Fruit fly (Drosophila melanogaster): ENCODE measurements around the gene t.

The t gene

DNA sequence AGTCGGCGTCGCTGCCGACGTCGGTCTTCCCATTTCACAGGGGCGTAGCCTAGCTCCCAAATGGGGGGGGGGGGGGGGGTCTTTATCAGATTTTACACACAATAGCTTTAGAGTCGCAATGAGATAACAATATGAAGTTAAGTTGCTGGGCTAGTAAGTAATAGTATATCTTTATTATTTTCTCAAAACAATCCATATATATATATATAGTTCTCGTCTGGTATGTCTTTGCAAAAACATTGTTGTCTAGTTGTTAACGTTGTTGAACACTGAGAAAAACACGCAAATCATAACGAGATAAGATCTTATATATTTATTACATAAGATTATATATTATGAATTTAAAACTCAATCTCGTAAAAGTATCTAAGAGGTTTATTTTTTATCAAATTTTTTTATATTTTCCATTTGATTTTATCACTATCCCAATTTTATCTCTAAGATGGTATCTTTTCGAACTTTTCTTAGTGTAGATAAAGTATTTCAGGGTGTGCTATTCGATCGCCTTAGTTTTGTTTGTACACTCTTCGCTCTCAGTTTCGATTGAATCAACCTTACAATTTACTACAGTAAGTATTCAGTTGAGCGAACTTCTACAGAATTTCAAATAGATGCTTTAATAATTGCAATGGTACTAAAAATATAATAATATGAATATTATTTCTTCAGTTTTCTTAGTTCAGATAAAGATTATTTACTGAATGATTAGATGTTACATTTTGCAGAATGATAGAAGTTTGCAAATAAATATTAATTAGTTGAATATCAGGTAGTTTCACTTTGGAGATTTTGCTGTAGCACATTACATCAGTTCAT lies 21.0 kb downstream of the t start (continued):
- TF ChIP-seq Max (GFP tag; optimal IDR thresholded peaks at IDR 0.05) (no peak), CrebB (tag; optimal IDR thresholded peaks at IDR 0.05) (peak; percentile 38), emc (GFP tag; optimal IDR thresholded peaks at IDR 0.05) (no peak), CG33557 (GFP tag; optimal IDR thresholded peaks at IDR 0.05) (no peak), ttk (GFP tag; IDR thresholded peaks at IDR 0.05) (peak; percentile 68), fd96Cb (tag; optimal IDR thresholded peaks at IDR 0.05) (peak; percentile 39), pb (GFP tag; optimal IDR thresholded peaks at IDR 0.05) (no peak), CG12219 (GFP tag; optimal IDR thresholded peaks at IDR 0.05) (peak; percentile 19), pfk (GFP tag; optimal IDR thresholded peaks at IDR 0.05) (no peak), ab (GFP tag; optimal IDR thresholded peaks at IDR 0.05) (no peak), H15 (GFP tag; IDR thresholded peaks at IDR 0.05) (peak; percentile 70; the same call in 2 of the 3 replicates), CG2199 (GFP tag; IDR thresholded peaks at IDR 0.05) (no peak), CG11093 (GFP tag; IDR thresholded peaks at IDR 0.05) (peak; percentile 62; the same call in 1 of the 3 replicates), bcd (GFP tag; optimal IDR thresholded peaks at IDR 0.05) (peak; percentile 84), grau (tag; optimal IDR thresholded peaks at IDR 0.05) (peak; percentile 97), Drgx (GFP tag; IDR thresholded peaks at IDR 0.05) (peak; percentile 83), CG7357 (GFP tag; IDR thresholded peaks at IDR 0.05) (peak; percentile 69), CG12071 (GFP tag; optimal IDR thresholded peaks at IDR 0.05) (peak; percentile 60), crol (GFP tag; IDR thresholded peaks at IDR 0.05) (peak; percentile 81), Doc3 (GFP tag; IDR thresholded peaks at IDR 0.05; ENCODE audit: partially characterized antibody) (no peak), CG15601 (tag; optimal IDR thresholded peaks at IDR 0.05) (peak; percentile 96), CG12236 (GFP tag; optimal IDR thresholded peaks at IDR 0.05) (no peak), CG43689 (GFP tag; IDR thresholded peaks at IDR 0.05) (peak; percentile 53; the same call in 1 of the 2 replicates), Blimp-1 (GFP tag; optimal IDR thresholded peaks at IDR 0.05) (peak; percentile 51), HmgZ (tag; optimal IDR thresholded peaks at IDR 0.05) (peak; percentile 78), sob (GFP tag; IDR thresholded peaks at IDR 0.05) (peak; percentile 84), CG17359 (tag; optimal IDR thresholded peaks at IDR 0.05) (peak; percentile 60), unpg (GFP tag; optimal IDR thresholded peaks at IDR 0.05) (peak; percentile 73), CHES-1-like (GFP tag; optimal IDR thresholded peaks at IDR 0.05) (no peak), CG18011 (GFP tag; optimal IDR thresholded peaks at IDR 0.05) (peak; percentile 63), Ptx1 (GFP tag; IDR thresholded peaks at IDR 0.05) (peak; percentile 79), Aef1 (GFP tag; IDR thresholded peaks at IDR 0.05) (peak; percentile 71; the same call in 2 of the 3 replicates), Stat92E (GFP tag; optimal IDR thresholded peaks at IDR 0.05) (no peak), CG9609 (GFP tag; optimal IDR thresholded peaks at IDR 0.05) (peak; percentile 37), CG10147 (GFP tag; optimal IDR thresholded peaks at IDR 0.05) (peak; percentile 35), CG7745 (tag; optimal IDR thresholded peaks at IDR 0.05) (no peak), sima (GFP tag; optimal IDR thresholded peaks at IDR 0.05) (no peak), wek (GFP tag; optimal IDR thresholded peaks at IDR 0.05) (no peak), CG8359 (GFP tag; optimal IDR thresholded peaks at IDR 0.05; ENCODE audit: borderline replicate concordance) (no peak), CG11456 (GFP tag; IDR thresholded peaks at IDR 0.05) (peak; percentile 97), NfI (GFP tag; optimal IDR thresholded peaks at IDR 0.05) (peak; percentile 69), CG3995 (GFP tag; optimal IDR thresholded peaks at IDR 0.05) (no peak), croc (GFP tag; conservative IDR thresholded peaks at IDR 0.05) (peak; percentile 42; the same call in 1 of the 3 replicates), Doc2 (GFP tag; IDR thresholded peaks at IDR 0.05) (peak; percentile 40; the same call in 1 of the 2 replicates), dan (GFP tag; IDR thresholded peaks at IDR 0.05) (no peak), dmrt99B (tag; optimal IDR thresholded peaks at IDR 0.05) (peak; percentile 59), Hr39 (optimal IDR thresholded peaks at IDR 0.05) (no peak), ATbp (GFP tag; optimal IDR thresholded peaks at IDR 0.05) (peak; percentile 19), tio (GFP tag; optimal IDR thresholded peaks at IDR 0.05) (no peak)

All from whole organism, embryonic.